Worm (Caenorhabditis elegans) whole organism, young adult: ENCODE measurements around the gene B0454.8.

ENCODE experiments used
- B0019.2 ChIP-seq: fragments of 200-800 bp; sonication (Bioruptor generic); conservative IDR thresholded peaks from 2 replicates; pipeline ENCODE4 v1.3.6; 2022; ENCODE audit warnings: missing genetic modification reagents, missing genetic modification characterization, missing compliant biosample characterization
- B0035.1 ChIP-seq: sonication (generic microtip); optimal IDR thresholded peaks from 2 replicates; lab custom pipeline; 2016; ENCODE audit warnings: missing genetic modification characterization, mild to moderate bottlenecking, missing compliant biosample characterization, missing genotype, missing genetic modification reagents
- B0336.3 ChIP-seq: fragments of 200-800 bp; sonication (Bioruptor generic); IDR thresholded peaks from 2 replicates; pipeline ENCODE4 v1.3.6; 2022; ENCODE audit warnings: missing genetic modification characterization, missing compliant biosample characterization
- F23B12.7 ChIP-seq: sonication (generic microtip); optimal IDR thresholded peaks from 2 replicates; lab custom pipeline; 2017; ENCODE audit warnings: missing genetic modification characterization, mild to moderate bottlenecking, missing compliant biosample characterization, antibody characterized with exemption, moderate library complexity; ENCODE audit not compliant: insufficient read depth
- F33H1.4 ChIP-seq: fragments of 200-800 bp; sonication (Bioruptor generic); IDR thresholded peaks from 2 replicates; pipeline ENCODE4 v1.3.6; 2022; ENCODE audit warnings: missing genetic modification reagents, missing genetic modification characterization, missing compliant biosample characterization
- F37B4.10 ChIP-seq: fragments of 200-800 bp; sonication (Bioruptor generic); IDR thresholded peaks from 2 replicates; pipeline ENCODE4 v1.3.6; 2022; ENCODE audit warnings: missing genetic modification characterization, missing compliant biosample characterization
- F49E8.2 ChIP-seq: sonication (generic microtip); optimal IDR thresholded peaks from 3 replicates; lab custom pipeline; 2017; ENCODE audit warnings: missing genetic modification characterization, mild to moderate bottlenecking, missing compliant biosample characterization, antibody characterized with exemption, moderate library complexity; ENCODE audit not compliant: insufficient read depth
- T26A5.8 ChIP-seq: sonication (generic microtip); optimal IDR thresholded peaks from 2 replicates; lab custom pipeline; 2016; ENCODE audit warnings: missing genetic modification characterization, missing compliant biosample characterization
- Y95B8A.8 ChIP-seq: fragments of 200-800 bp; sonication (Bioruptor generic); IDR thresholded peaks from 2 replicates; pipeline ENCODE4 v1.3.6; 2022; ENCODE audit warnings: missing genetic modification reagents, missing genetic modification characterization, missing compliant biosample characterization
- attf-3 ChIP-seq: fragments of 200-800 bp; sonication (Bioruptor generic); conservative IDR thresholded peaks from 2 replicates; pipeline ENCODE4 v1.3.6; 2022; ENCODE audit warnings: missing genetic modification reagents, missing genetic modification characterization, missing compliant biosample characterization
- attf-5 ChIP-seq: fragments of 200-800 bp; sonication (Bioruptor generic); optimal IDR thresholded peaks from 2 replicates; lab custom pipeline; 2018; ENCODE audit warnings: mild to moderate bottlenecking, missing genetic modification characterization, missing compliant biosample characterization
- attf-6 ChIP-seq: fragments of 200-800 bp; sonication (Bioruptor generic); IDR thresholded peaks from 2 replicates; pipeline ENCODE4 v1.3.6; 2022; ENCODE audit warnings: missing genetic modification reagents, missing genetic modification characterization, missing compliant biosample characterization
- cebp-1 ChIP-seq, 2 experiments: fragments of 200-800 bp in 1 of 2; sonication (Bioruptor generic) in 1 of 2; sonication (generic microtip) in 1 of 2; IDR thresholded peaks in 1 of 2; optimal IDR thresholded peaks in 1 of 2; 2 replicates each; pipeline versions ENCODE4 v1.3.6 to Lab custom; 2017 to 2022; ENCODE audit warnings: missing compliant biosample characterization in 2 of 2, missing genetic modification characterization in 2 of 2, mild to moderate bottlenecking in 1 of 2, missing genetic modification reagents in 1 of 2, moderate library complexity in 1 of 2
- ceh-100 ChIP-seq: fragments of 200-800 bp; sonication (Bioruptor generic); IDR thresholded peaks from 2 replicates; pipeline ENCODE4 v1.3.6; 2022; ENCODE audit warnings: missing genetic modification reagents, missing genetic modification characterization, missing compliant biosample characterization
- dox-1 ChIP-seq: fragments of 200-800 bp; sonication (Bioruptor generic); IDR thresholded peaks from 2 replicates; pipeline ENCODE4 v1.3.6; 2022; ENCODE audit warnings: missing genetic modification reagents, missing genetic modification characterization, missing compliant biosample characterization
- dpff-1 ChIP-seq: sonication (generic microtip); optimal IDR thresholded peaks from 2 replicates; lab custom pipeline; 2017; ENCODE audit warnings: mild to moderate bottlenecking, missing genetic modification characterization, missing compliant biosample characterization
- dpl-1 ChIP-seq: fragments of 150-350 bp; optimal IDR thresholded peaks from 2 replicates; lab custom pipeline; 2014; ENCODE audit warnings: missing biosample characterization, missing genetic modification reagents, missing genetic modification characterization
- efl-1 ChIP-seq: fragments of 150-350 bp; optimal IDR thresholded peaks from 2 replicates; lab custom pipeline; 2014; ENCODE audit warnings: missing biosample characterization, missing genetic modification reagents, missing genetic modification characterization
- ets-4 ChIP-seq: fragments of 200-800 bp; sonication (Bioruptor generic); optimal IDR thresholded peaks from 2 replicates; lab custom pipeline; 2018; ENCODE audit warnings: mild to moderate bottlenecking, missing genetic modification characterization, missing compliant biosample characterization
- him-1 ChIP-seq: sonication (generic microtip); optimal IDR thresholded peaks from 2 replicates; lab custom pipeline; 2016; ENCODE audit warnings: missing genotype, missing genetic modification reagents, missing genetic modification characterization, missing compliant biosample characterization
- lag-1 ChIP-seq: fragments of 200-800 bp; sonication (Bioruptor generic); IDR thresholded peaks from 2 replicates; pipeline ENCODE4 v1.3.6; 2022; ENCODE audit warnings: missing genetic modification reagents, missing genetic modification characterization, missing compliant biosample characterization
- lin-35 ChIP-seq, 3 experiments: fragments of 150-350 bp in 2 of 3; sonication (generic microtip) in 1 of 3; optimal IDR thresholded peaks; 2 replicates each; lab custom pipeline; 2014 to 2018; ENCODE audit warnings: missing biosample characterization in 3 of 3, missing genetic modification characterization in 3 of 3, missing genetic modification reagents in 3 of 3
- lin-40 ChIP-seq: sonication (generic microtip); optimal IDR thresholded peaks from 2 replicates; lab custom pipeline; 2016; ENCODE audit warnings: missing genetic modification characterization, mild to moderate bottlenecking, missing compliant biosample characterization, missing genotype, missing genetic modification reagents
- mcd-1 ChIP-seq: fragments of 200-800 bp; sonication (Bioruptor generic); IDR thresholded peaks from 2 replicates; pipeline ENCODE4 v1.3.6; 2022; ENCODE audit warnings: missing genetic modification reagents, missing genetic modification characterization, missing compliant biosample characterization
- mel-28 ChIP-seq: sonication (generic microtip); optimal IDR thresholded peaks from 2 replicates; lab custom pipeline; 2016; ENCODE audit warnings: borderline replicate concordance, mild to moderate bottlenecking, missing genetic modification characterization, missing compliant biosample characterization
- mxl-1 ChIP-seq: sonication (generic microtip); optimal IDR thresholded peaks from 2 replicates; lab custom pipeline; 2016; ENCODE audit warnings: missing genetic modification characterization, missing compliant biosample characterization
- nhr-179 ChIP-seq: sonication (generic microtip); optimal IDR thresholded peaks from 2 replicates; lab custom pipeline; 2016; ENCODE audit warnings: mild to moderate bottlenecking, missing genetic modification characterization, missing compliant biosample characterization
- nhr-80 ChIP-seq: sonication (generic microtip); optimal IDR thresholded peaks from 2 replicates; lab custom pipeline; 2016; ENCODE audit warnings: missing genetic modification characterization, missing compliant biosample characterization
- nhr-90 ChIP-seq: sonication (generic microtip); optimal IDR thresholded peaks from 2 replicates; lab custom pipeline; 2016; ENCODE audit warnings: missing genotype, mild to moderate bottlenecking, missing genetic modification characterization, missing compliant biosample characterization
- pbrm-1 ChIP-seq: fragments of 200-800 bp; sonication (Bioruptor generic); IDR thresholded peaks from 2 replicates; pipeline ENCODE4 v1.3.6; 2022; ENCODE audit warnings: missing genetic modification reagents, missing genetic modification characterization, missing compliant biosample characterization
- rcor-1 ChIP-seq: fragments of 200-800 bp; sonication (Bioruptor generic); IDR thresholded peaks from 2 replicates; pipeline ENCODE4 v1.3.6; 2022; ENCODE audit warnings: missing genetic modification reagents, missing genetic modification characterization, missing compliant biosample characterization
- sea-2 ChIP-seq: fragments of 200-800 bp; sonication (Bioruptor generic); IDR thresholded peaks from 2 replicates; pipeline ENCODE4 v1.3.6; 2022; ENCODE audit warnings: missing genetic modification characterization, missing compliant biosample characterization
- snpc-1.3 ChIP-seq: sonication (generic microtip); optimal IDR thresholded peaks from 2 replicates; lab custom pipeline; 2017; ENCODE audit warnings: missing genetic modification characterization, mild to moderate bottlenecking, missing compliant biosample characterization, antibody characterized with exemption, moderate library complexity, missing genotype, missing genetic modification reagents; ENCODE audit not compliant: insufficient read depth
- somi-1 ChIP-seq: fragments of 200-800 bp; sonication (Bioruptor generic); optimal IDR thresholded peaks from 2 replicates; lab custom pipeline; 2018; ENCODE audit warnings: mild to moderate bottlenecking, missing genetic modification characterization, missing compliant biosample characterization
- sptf-2 ChIP-seq: fragments of 200-800 bp; sonication (Bioruptor generic); optimal IDR thresholded peaks from 2 replicates; lab custom pipeline; 2018; ENCODE audit warnings: mild to moderate bottlenecking, missing genetic modification characterization, missing compliant biosample characterization
- tbp1 ChIP-seq: fragments of 200-800 bp; sonication (Bioruptor generic); optimal IDR thresholded peaks from 2 replicates; lab custom pipeline; 2018; ENCODE audit warnings: mild to moderate bottlenecking, missing genetic modification characterization, missing compliant biosample characterization
- unc-62 ChIP-seq: fragments of 150-350 bp; optimal IDR thresholded peaks from 2 replicates; lab custom pipeline; 2014; ENCODE audit warnings: missing biosample characterization, missing genetic modification reagents, missing genetic modification characterization
- xnd-1 ChIP-seq: sonication (generic microtip); optimal IDR thresholded peaks from 2 replicates; lab custom pipeline; 2016; ENCODE audit warnings: missing genotype, missing genetic modification reagents, missing genetic modification characterization, missing compliant biosample characterization
- zfh-2 ChIP-seq: fragments of 200-800 bp; sonication (Bioruptor generic); conservative IDR thresholded peaks from 2 replicates; pipeline ENCODE4 v1.3.6; 2022; ENCODE audit warnings: missing genetic modification reagents, missing genetic modification characterization, missing compliant biosample characterization
- ztf-18 ChIP-seq: sonication (generic microtip); optimal IDR thresholded peaks from 2 replicates; lab custom pipeline; 2016; ENCODE audit warnings: missing genotype, mild to moderate bottlenecking, missing genetic modification characterization, missing compliant biosample characterization
- ztf-26 ChIP-seq: sonication (generic microtip); optimal IDR thresholded peaks from 2 replicates; lab custom pipeline; 2017; ENCODE audit warnings: missing genetic modification characterization, missing compliant biosample characterization

The B0454.8 gene

DNA sequence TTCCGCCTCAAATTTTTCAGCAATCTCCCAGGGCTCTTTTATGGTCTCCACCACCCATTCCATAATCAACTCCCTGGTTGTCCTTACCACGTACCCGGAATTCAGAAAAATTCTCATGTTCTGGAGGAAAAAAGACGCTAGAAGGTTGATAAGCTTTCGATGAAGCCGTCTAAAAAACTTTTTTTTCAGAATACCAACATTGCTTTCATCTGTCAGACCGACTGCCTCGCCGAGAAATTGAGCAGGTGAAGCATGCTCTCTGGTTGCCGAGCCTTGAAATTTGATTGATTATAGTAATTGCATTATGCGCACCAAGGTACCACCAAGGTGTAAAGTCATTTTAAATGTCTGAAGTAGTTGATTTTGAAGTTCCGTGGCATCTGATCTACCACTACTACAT lies 2.6 kb upstream of the B0454.8 start, which contains the start of gene sri-30:
TSS of gene sri-30 (plus strand) at position 301 of the 400 bp plus-strand sequence.
- TF ChIP-seq dpl-1 (GFP tag; lab: Kevin White, UChicago) = no peak
- TF ChIP-seq ceh-100 (GFP tag; lab: Robert Waterston, UW) = no peak
- no peak for TF ChIP-seq unc-62
- TF ChIP-seq F33H1.4 (GFP tag; lab: Robert Waterston, UW) = no peak
- no peak for TF ChIP-seq mxl-1
- no peak for TF ChIP-seq mel-28 (tag; lab: Kevin White, UChicago)
- TF ChIP-seq nhr-80 (tag; lab: Kevin White, UChicago) = no peak
- no peak for TF ChIP-seq B0035.1 (tag; lab: Kevin White, UChicago)
- TF ChIP-seq F49E8.2 = no peak
- TF ChIP-seq rcor-1 (GFP tag; lab: Robert Waterston, UW) = no peak
- TF ChIP-seq, all 124 proteins: peak for 0

ce11 chrII:3045422-3045821 lies 2.2 kb upstream of the B0454.8 start:
- no peak for TF ChIP-seq xnd-1 (tag; lab: Kevin White, UChicago)
- TF ChIP-seq attf-3 (GFP tag; lab: Robert Waterston, UW) = 0 out of 2 replicates have a peak, but pooled peaks have one; percentile 20
- peak; percentile 85 for TF ChIP-seq zfh-2 (GFP tag; lab: Robert Waterston, UW)

DNA sequence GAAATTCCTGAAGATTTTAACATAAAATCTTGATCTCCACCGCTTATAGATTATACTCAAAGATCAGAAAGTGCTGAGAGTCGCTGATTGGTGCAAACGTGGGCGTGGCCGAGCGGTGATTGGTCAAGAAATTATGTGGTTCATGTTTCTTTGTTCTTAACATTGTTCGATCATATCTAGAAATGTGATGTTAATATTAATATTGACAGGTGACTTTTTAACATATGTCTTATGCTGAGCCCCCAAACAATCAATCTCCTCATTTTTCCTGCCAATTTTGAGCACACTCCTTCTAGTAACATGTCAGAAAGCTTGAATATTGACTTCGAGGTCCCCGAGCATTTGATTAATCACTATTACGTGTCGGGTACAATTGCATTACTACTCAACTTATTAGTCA lies 765 bp upstream of the B0454.8 start, which contains the start of gene sri-29:
TSS of gene sri-29 (plus strand) at position 301 of the 400 bp plus-strand sequence.
- no peak for TF ChIP-seq lag-1 (GFP tag; lab: Robert Waterston, UW)
- TF ChIP-seq sea-2 (GFP tag; lab: Robert Waterston, UW) = no peak
- TF ChIP-seq ets-4 (GFP tag; lab: Kevin White, UChicago) = no peak
- TF ChIP-seq nhr-90 (tag; lab: Kevin White, UChicago) = no peak
- TF ChIP-seq tbp1 = no peak
- TF ChIP-seq somi-1 (GFP tag; lab: Kevin White, UChicago) = no peak
- no peak for TF ChIP-seq attf-3 (GFP tag; lab: Robert Waterston, UW)
- TF ChIP-seq him-1 = no peak
- no peak for TF ChIP-seq F33H1.4 (GFP tag; lab: Robert Waterston, UW)
- TF ChIP-seq B0019.2 (GFP tag; lab: Robert Waterston, UW) = no peak

DNA sequence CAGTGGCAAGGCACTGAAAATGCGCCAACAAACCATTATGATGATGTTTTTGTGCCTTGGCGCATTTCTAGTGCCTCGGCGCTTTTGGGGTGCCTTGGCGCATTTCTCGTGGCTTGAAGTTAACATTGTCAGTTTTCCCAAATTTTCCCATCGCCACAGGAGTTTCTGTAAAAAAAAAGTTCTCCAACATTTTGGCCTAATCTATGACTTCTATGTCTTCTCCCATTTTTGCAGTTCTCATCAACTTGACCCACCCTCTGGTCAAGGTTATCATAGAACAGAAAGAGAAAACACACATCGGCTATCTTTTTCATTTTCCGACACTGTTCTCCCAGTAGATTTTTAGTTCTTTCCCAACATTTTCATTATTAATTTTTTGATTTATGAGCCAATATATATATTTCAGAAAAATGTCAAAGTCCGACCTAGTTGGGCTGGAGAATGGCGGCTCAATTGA lies 4.8 kb downstream of the B0454.8 start, which contains the start of the genes B0454.26 and B0454.5:
TSS of gene B0454.26 (minus strand) at position 101 of the 457 bp plus-strand sequence.
TSS of gene B0454.5 (plus strand) at position 407 of the 457 bp plus-strand sequence.
- TF ChIP-seq ztf-18 = peak; percentile 28
- TF ChIP-seq snpc-1.3 (tag; lab: Kevin White, UChicago) = no peak
- 0 out of 2 replicates have a peak, but pooled peaks have one; percentile 50 for TF ChIP-seq F37B4.10 (GFP tag; lab: Robert Waterston, UW)
- TF ChIP-seq nhr-179 = no peak

DNA sequence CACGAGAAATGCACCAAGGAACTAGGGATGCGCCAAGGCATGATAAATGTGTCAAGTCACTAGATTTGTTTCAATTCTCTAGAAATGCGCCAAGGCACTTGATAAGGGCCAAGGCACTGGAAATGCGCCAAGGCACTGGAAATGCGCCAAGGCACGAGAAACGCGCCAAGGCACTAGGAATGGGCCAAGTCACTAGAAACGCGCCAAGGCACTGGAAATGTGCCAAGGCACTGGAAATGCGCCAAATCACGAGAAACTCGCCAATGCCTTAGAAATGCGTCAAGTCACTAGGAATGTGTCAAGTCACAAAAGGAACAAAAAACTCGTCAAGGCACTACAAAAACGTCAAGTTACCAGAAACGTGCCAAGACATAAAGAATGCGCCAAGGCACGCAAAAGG lies 6.9 kb downstream of the B0454.8 start:
- TF ChIP-seq cebp-1 (GFP tag; IDR thresholded peaks at IDR 0.05; lab: Robert Waterston, UW) (no peak), cebp-1 (tag; optimal IDR thresholded peaks at IDR 0.05; lab: Kevin White, UChicago) (peak; percentile 9), lin-40 (tag; lab: Kevin White, UChicago) (peak; percentile 30), dpff-1 (tag; lab: Kevin White, UChicago) (no peak), efl-1 (GFP tag; lab: Kevin White, UChicago) (no peak), nhr-179 (no peak), Y95B8A.8 (GFP tag; lab: Robert Waterston, UW) (0 out of 2 replicates have a peak, but pooled peaks have one; percentile 14), attf-5 (peak; percentile 5), mcd-1 (GFP tag; lab: Robert Waterston, UW) (peak; percentile 41), lin-35 (GFP tag; optimal IDR thresholded peaks at IDR 0.05; lab: Kevin White, UChicago) (no peak), dox-1 (no peak), F23B12.7 (tag; lab: Kevin White, UChicago) (no peak), pbrm-1 (GFP tag; lab: Robert Waterston, UW) (no peak), sptf-2 (GFP tag; lab: Kevin White, UChicago) (no peak), ztf-18 (peak; percentile 89), ztf-26 (peak; percentile 80), T26A5.8 (tag; lab: Kevin White, UChicago) (no peak), B0336.3 (GFP tag; lab: Robert Waterston, UW) (no peak), attf-6 (GFP tag; lab: Robert Waterston, UW) (no peak)
